Fruit fly (Drosophila melanogaster): ENCODE measurements around the gene CG14309.
A peak's percentile ranks its signal among the peaks of the same experiment; 100 is the strongest.

The CG14309 gene

dm6 chr3R:18371346-18371745, 13.5 kb downstream of the CG14309 start (continued):
- TF ChIP-seq CG34406 (GFP tag; optimal IDR thresholded peaks at IDR 0.05) (peak; percentile 5), CG10631 (GFP tag; optimal IDR thresholded peaks at IDR 0.05) (peak; percentile 19), ss (GFP tag; optimal IDR thresholded peaks at IDR 0.05) (no peak), Eip75B (GFP tag; optimal IDR thresholded peaks at IDR 0.05) (no peak), Gug (GFP tag; IDR thresholded peaks at IDR 0.05) (peak; percentile 60), CG7368 (GFP tag; optimal IDR thresholded peaks at IDR 0.05) (peak; percentile 31), esn (GFP tag; optimal IDR thresholded peaks at IDR 0.05) (peak; percentile 22), CG6163 (GFP tag; IDR thresholded peaks at IDR 0.05) (peak; percentile 70), Sox14 (GFP tag; optimal IDR thresholded peaks at IDR 0.05) (no peak), CG6276 (GFP tag; optimal IDR thresholded peaks at IDR 0.05) (no peak), Hr38 (GFP tag; optimal IDR thresholded peaks at IDR 0.05) (no peak), salr (GFP tag; optimal IDR thresholded peaks at IDR 0.05) (peak in 1 of 2 experiments; percentile 19), achi (GFP tag; optimal IDR thresholded peaks at IDR 0.05) (peak; percentile 42), Hr4 (GFP tag; optimal IDR thresholded peaks at IDR 0.05) (peak; percentile 49), fd59A (GFP tag; optimal IDR thresholded peaks at IDR 0.05) (no peak), CG16779 (tag; optimal IDR thresholded peaks at IDR 0.05) (no peak), dsx (GFP tag; optimal IDR thresholded peaks at IDR 0.05; ENCODE audit: poor library complexity, severe bottlenecking) (no peak), pdm3 (GFP tag; optimal IDR thresholded peaks at IDR 0.05) (peak; percentile 31), OdsH (GFP tag; optimal IDR thresholded peaks at IDR 0.05) (peak; percentile 44), Met (GFP tag; optimal IDR thresholded peaks at IDR 0.05) (peak; percentile 32), CG11902 (GFP tag; optimal IDR thresholded peaks at IDR 0.05) (no peak), svp (GFP tag) (no peak), lz (GFP tag; optimal IDR thresholded peaks at IDR 0.05) (peak; percentile 27), Hr39 (GFP tag; optimal IDR thresholded peaks at IDR 0.05) (no peak)

dm6 chr3R:18368595-18368994, 16.3 kb downstream of the CG14309 start:
- TF ChIP-seq fkh (GFP tag; optimal IDR thresholded peaks at IDR 0.05) (no peak), Hr4 (GFP tag; optimal IDR thresholded peaks at IDR 0.05) (no peak), Met (GFP tag; optimal IDR thresholded peaks at IDR 0.05) (no peak), dsx (GFP tag; optimal IDR thresholded peaks at IDR 0.05; ENCODE audit: poor library complexity, severe bottlenecking) (no peak), Eip78C (GFP tag) (no peak), CG34406 (GFP tag; optimal IDR thresholded peaks at IDR 0.05) (no peak), Sox102F (GFP tag; optimal IDR thresholded peaks at IDR 0.05) (no peak), fd59A (GFP tag; optimal IDR thresholded peaks at IDR 0.05) (no peak), pdm3 (GFP tag; optimal IDR thresholded peaks at IDR 0.05) (no peak), Blimp-1 (GFP tag; optimal IDR thresholded peaks at IDR 0.05) (no peak), CG7368 (GFP tag; optimal IDR thresholded peaks at IDR 0.05) (no peak), CG8632 (GFP tag; optimal IDR thresholded peaks at IDR 0.05) (no peak), Lpt (GFP tag; optimal IDR thresholded peaks at IDR 0.05) (no peak), CG10669 (GFP tag; optimal IDR thresholded peaks at IDR 0.05) (no peak), svp (GFP tag) (no peak)

dm6 chr3R:18366644-18366985, 18.3 kb downstream of the CG14309 start:
- TF ChIP-seq Sox14 (GFP tag; optimal IDR thresholded peaks at IDR 0.05) = no peak

DNA sequence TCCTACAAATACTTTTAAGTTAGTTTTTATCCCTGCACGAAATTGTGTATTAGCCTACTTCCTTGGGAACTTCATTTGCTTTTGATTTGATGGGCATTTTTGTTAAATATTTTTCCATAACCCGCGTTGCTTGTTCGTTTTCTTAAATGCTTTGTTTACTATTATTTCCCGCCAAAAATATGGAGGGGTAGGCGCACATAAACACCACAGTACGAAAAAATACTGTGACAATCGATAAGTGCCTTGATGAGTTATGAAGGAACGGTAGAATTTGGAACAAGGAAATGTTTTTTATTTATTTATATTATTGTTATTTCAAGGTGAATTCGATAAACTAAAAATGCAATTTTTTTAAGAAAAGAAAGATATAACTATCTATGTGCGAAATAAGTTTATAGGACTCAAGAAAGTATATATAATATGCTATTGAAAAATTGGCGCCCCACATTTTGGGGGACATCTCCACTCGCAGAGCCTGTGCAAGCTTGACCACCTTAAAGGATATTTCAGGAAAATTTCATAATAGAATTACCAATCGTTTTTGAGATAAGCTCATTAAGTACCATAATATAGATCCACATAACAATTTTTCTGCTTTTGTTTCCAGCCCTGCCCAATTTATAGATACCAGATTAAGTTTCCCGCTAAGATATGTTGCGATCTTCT, 18.8 kb downstream of the CG14309 start, which contains the start of the genes WRNexo and Nup43:
Gene WRNexo (minus strand): TSS at position 185 of the 666 bp plus-strand sequence.
Gene Nup43 (plus strand): TSS at position 661 of the 666 bp plus-strand sequence.
- TF ChIP-seq CG4318 (GFP tag; optimal IDR thresholded peaks at IDR 0.05) (no peak), Sox102F (GFP tag; optimal IDR thresholded peaks at IDR 0.05) (no peak), salr (GFP tag; optimal IDR thresholded peaks at IDR 0.05) (no peak), esn (GFP tag; optimal IDR thresholded peaks at IDR 0.05) (peak; percentile 53), Blimp-1 (GFP tag; optimal IDR thresholded peaks at IDR 0.05) (no peak), acj6 (GFP tag; optimal IDR thresholded peaks at IDR 0.05) (peak; percentile 48), ss (GFP tag; optimal IDR thresholded peaks at IDR 0.05) (no peak), Eip78C (GFP tag) (peak; percentile 72), Eip93F (GFP tag; optimal IDR thresholded peaks at IDR 0.05) (no peak), fd85E (GFP tag; optimal IDR thresholded peaks at IDR 0.05) (no peak), CG8119 (GFP tag; IDR thresholded peaks at IDR 0.05) (no peak), svp (GFP tag) (peak; percentile 65), Eip75B (GFP tag; optimal IDR thresholded peaks at IDR 0.05) (peak; percentile 30), CG32006 (GFP tag; optimal IDR thresholded peaks at IDR 0.05) (peak; percentile 46), CG3919 (GFP tag; optimal IDR thresholded peaks at IDR 0.05) (peak; percentile 30), CG11762 (GFP tag; optimal IDR thresholded peaks at IDR 0.05; ENCODE audit: insufficient read depth) (no peak), lz (GFP tag; optimal IDR thresholded peaks at IDR 0.05) (peak; percentile 37), Ets96B (tag; optimal IDR thresholded peaks at IDR 0.05) (peak; percentile 2), CG8632 (GFP tag; optimal IDR thresholded peaks at IDR 0.05) (no peak), Sox14 (GFP tag; optimal IDR thresholded peaks at IDR 0.05) (peak; percentile 57), eg (GFP tag; IDR thresholded peaks at IDR 0.05) (no peak), CG15336 (GFP tag; IDR thresholded peaks at IDR 0.05) (no peak), CG8319 (GFP tag; optimal IDR thresholded peaks at IDR 0.05) (no peak), CG16779 (tag; optimal IDR thresholded peaks at IDR 0.05) (no peak), CG31627 (GFP tag; optimal IDR thresholded peaks at IDR 0.05) (peak; percentile 49)

Measured in whole organism, prepupa.